Worm (Caenorhabditis elegans): ENCODE data around the gene uaf-2.

- TF ChIP-seq ztf-29 (GFP tag; IDR thresholded peaks at IDR 0.05) (no peak), ztf-23 (GFP tag; IDR thresholded peaks at IDR 0.05) (no peak), ref-1 (GFP tag; conservative IDR thresholded peaks at IDR 0.05) (no peak), cog-1 (tag; optimal IDR thresholded peaks at IDR 0.05) (no peak), klf-2 (GFP tag; conservative IDR thresholded peaks at IDR 0.05) (no peak), flt-1 (GFP tag; IDR thresholded peaks at IDR 0.05) (no peak)
Observed at ce11 chrIV:17126512-17126911, 7.9 kb upstream of the uaf-2 start.

All from whole organism, midembryonic.